Fruit fly (Drosophila melanogaster) whole organism, embryonic: Measurements from ENCODE around the gene CG31265.

Experiments
- Blimp-1 ChIP-seq: fragments of 200-800 bp; sonication (Bioruptor generic); optimal IDR thresholded peaks from 3 replicates; lab custom pipeline; 2018; ENCODE audit warnings: missing biosample characterization, missing genetic modification characterization, mild to moderate bottlenecking, moderate library complexity, missing genetic modification reagents
- CG10267 ChIP-seq: fragments of 200-800 bp; sonication (Bioruptor generic); optimal IDR thresholded peaks from 2 replicates; lab custom pipeline; 2018; ENCODE audit warnings: missing biosample characterization, mild to moderate bottlenecking, missing genetic modification characterization, moderate library complexity
- CG10979 ChIP-seq: fragments of 200-800 bp; sonication (Bioruptor generic); optimal IDR thresholded peaks from 2 replicates; lab custom pipeline; 2018; ENCODE audit warnings: missing biosample characterization, mild to moderate bottlenecking, missing genetic modification characterization, moderate library complexity
- CG11504 ChIP-seq: fragments of 200-800 bp; sonication (Bioruptor generic); optimal IDR thresholded peaks from 3 replicates; lab custom pipeline; 2019; ENCODE audit warnings: missing biosample characterization, mild to moderate bottlenecking, missing genetic modification characterization, moderate library complexity
- CG13424 ChIP-seq: fragments of 200-800 bp; sonication (Bioruptor generic); optimal IDR thresholded peaks from 2 replicates; lab custom pipeline; 2019; ENCODE audit warnings: missing biosample characterization, mild to moderate bottlenecking, missing genetic modification characterization, moderate library complexity
- CG13894 ChIP-seq: fragments of 200-800 bp; sonication (Bioruptor generic); optimal IDR thresholded peaks from 3 replicates; lab custom pipeline; 2018; ENCODE audit warnings: missing biosample characterization, mild to moderate bottlenecking, missing genetic modification characterization, moderate library complexity
- CG15269 ChIP-seq: fragments of 200-800 bp; sonication (Bioruptor generic); optimal IDR thresholded peaks from 2 replicates; lab custom pipeline; 2018; ENCODE audit warnings: missing biosample characterization, mild to moderate bottlenecking, missing genetic modification characterization, moderate library complexity
- CG17186 ChIP-seq: fragments of 200-800 bp; sonication (Bioruptor generic); optimal IDR thresholded peaks from 3 replicates; lab custom pipeline; 2017; ENCODE audit warnings: missing biosample characterization, missing genetic modification reagents, missing genetic modification characterization
- CG17361 ChIP-seq: fragments of 200-800 bp; sonication (Bioruptor generic); IDR thresholded peaks from 3 replicates; pipeline ENCODE4 v1.3.6; 2022; ENCODE audit warnings: missing biosample characterization, missing genetic modification characterization
- CG17829 ChIP-seq: fragments of 200-800 bp; optimal IDR thresholded peaks from 2 replicates; lab custom pipeline; 2019; ENCODE audit warnings: missing biosample characterization, mild to moderate bottlenecking, missing genetic modification characterization, moderate library complexity
- CG18011 ChIP-seq: fragments of 200-800 bp; sonication (Bioruptor generic); optimal IDR thresholded peaks from 2 replicates; lab custom pipeline; 2017; ENCODE audit warnings: missing biosample characterization, missing genetic modification characterization, mild to moderate bottlenecking, moderate library complexity, missing genotype
- CG18262 ChIP-seq: fragments of 200-800 bp; optimal IDR thresholded peaks from 3 replicates; lab custom pipeline; 2019; ENCODE audit warnings: missing biosample characterization, mild to moderate bottlenecking, missing genetic modification characterization, moderate library complexity
- CG2712 ChIP-seq: fragments of 200-800 bp; optimal IDR thresholded peaks from 3 replicates; lab custom pipeline; 2019; ENCODE audit warnings: missing biosample characterization, mild to moderate bottlenecking, missing genetic modification characterization, moderate library complexity
- CG30403 ChIP-seq: fragments of 200-800 bp; sonication (Bioruptor generic); optimal IDR thresholded peaks from 3 replicates; lab custom pipeline; 2016; ENCODE audit warnings: missing biosample characterization, missing genetic modification characterization
- CG31224 ChIP-seq: fragments of 200-800 bp; sonication (Bioruptor generic); IDR thresholded peaks from 2 replicates; pipeline ENCODE4 v1.3.6; 2022; ENCODE audit warnings: missing biosample characterization, missing genetic modification characterization
- CG31441 ChIP-seq: fragments of 200-800 bp; sonication (Bioruptor generic); IDR thresholded peaks from 2 replicates; pipeline ENCODE4 v1.3.6; 2022; ENCODE audit warnings: missing biosample characterization, missing genetic modification characterization
- CG34376 ChIP-seq: fragments of 200-800 bp; sonication (Bioruptor generic); optimal IDR thresholded peaks from 2 replicates; lab custom pipeline; 2018; ENCODE audit warnings: missing biosample characterization, mild to moderate bottlenecking, missing genetic modification characterization
- CG4730 ChIP-seq: fragments of 200-800 bp; sonication (Bioruptor generic); IDR thresholded peaks from 2 replicates; pipeline ENCODE4 v1.3.6; 2022; ENCODE audit warnings: missing biosample characterization, missing genetic modification characterization
- CG5245 ChIP-seq: fragments of 200-800 bp; sonication (Bioruptor generic); optimal IDR thresholded peaks from 3 replicates; lab custom pipeline; 2016; ENCODE audit warnings: missing biosample characterization, missing genetic modification characterization
- CG6254 ChIP-seq: fragments of 200-800 bp; sonication (Bioruptor generic); optimal IDR thresholded peaks from 3 replicates; lab custom pipeline; 2017; ENCODE audit warnings: mild to moderate bottlenecking, missing biosample characterization, missing genetic modification reagents, missing genetic modification characterization
- CG9215 ChIP-seq: fragments of 200-800 bp; sonication (Bioruptor generic); IDR thresholded peaks from 2 replicates; pipeline ENCODE4 v1.3.6; 2022; ENCODE audit warnings: missing biosample characterization, missing genetic modification characterization
- CG9437 ChIP-seq: fragments of 200-800 bp; sonication (Bioruptor generic); optimal IDR thresholded peaks from 2 replicates; lab custom pipeline; 2018; ENCODE audit warnings: missing biosample characterization, mild to moderate bottlenecking, missing genetic modification characterization
- CkIIα-i1 ChIP-seq: fragments of 200-800 bp; sonication (Bioruptor generic); IDR thresholded peaks from 2 replicates; pipeline ENCODE4 v1.3.6; 2022; ENCODE audit warnings: missing biosample characterization, missing genetic modification characterization
- CoRest ChIP-seq: fragments of 200-800 bp; sonication (Bioruptor generic); optimal IDR thresholded peaks from 3 replicates; lab custom pipeline; 2018; ENCODE audit warnings: missing biosample characterization, mild to moderate bottlenecking, missing genetic modification characterization, moderate library complexity
- Drgx ChIP-seq: fragments of 200-800 bp; sonication (Bioruptor generic); IDR thresholded peaks from 2 replicates; pipeline ENCODE4 v1.3.6; 2022; ENCODE audit warnings: missing biosample characterization, missing genetic modification characterization
- Ets97D ChIP-seq: fragments of 200-800 bp; sonication (Bioruptor generic); optimal IDR thresholded peaks from 3 replicates; lab custom pipeline; 2016; ENCODE audit warnings: missing biosample characterization, missing genetic modification characterization
- Fer1 ChIP-seq: fragments of 200-800 bp; sonication (Bioruptor generic); optimal IDR thresholded peaks from 2 replicates; lab custom pipeline; 2017; ENCODE audit warnings: missing biosample characterization, mild to moderate bottlenecking, missing genetic modification characterization
- Hmr ChIP-seq: fragments of 200-800 bp; sonication (Bioruptor generic); optimal IDR thresholded peaks from 3 replicates; lab custom pipeline; 2017; ENCODE audit warnings: mild to moderate bottlenecking, missing biosample characterization, missing genetic modification reagents, missing genetic modification characterization
- MBD-R2 ChIP-seq: fragments of 200-800 bp; sonication (Bioruptor generic); IDR thresholded peaks from 2 replicates; pipeline ENCODE4 v1.3.6; 2022; ENCODE audit warnings: missing biosample characterization, missing genetic modification characterization
- Nf-YB ChIP-seq: fragments of 200-800 bp; sonication (Bioruptor generic); optimal IDR thresholded peaks from 3 replicates; lab custom pipeline; 2019; ENCODE audit warnings: missing biosample characterization, mild to moderate bottlenecking, missing genetic modification characterization, moderate library complexity
- Ravus ChIP-seq: fragments of 200-800 bp; sonication (Bioruptor generic); IDR thresholded peaks from 2 replicates; pipeline ENCODE4 v1.3.6; 2022; ENCODE audit warnings: missing biosample characterization, missing genetic modification characterization
- Usf ChIP-seq: fragments of 200-800 bp; sonication (Bioruptor generic); optimal IDR thresholded peaks from 2 replicates; lab custom pipeline; 2017; ENCODE audit warnings: missing genotype, missing biosample characterization, missing genetic modification characterization
- az2 ChIP-seq: fragments of 200-800 bp; sonication (Bioruptor generic); optimal IDR thresholded peaks from 3 replicates; lab custom pipeline; 2016; ENCODE audit warnings: missing biosample characterization, missing genetic modification characterization
- crc ChIP-seq: fragments of 200-800 bp; sonication (Bioruptor generic); optimal IDR thresholded peaks from 2 replicates; lab custom pipeline; 2016; ENCODE audit warnings: missing biosample characterization, missing genetic modification characterization
- dmrt11E ChIP-seq: fragments of 200-800 bp; sonication (Bioruptor generic); optimal IDR thresholded peaks from 3 replicates; lab custom pipeline; 2018; ENCODE audit warnings: missing biosample characterization, mild to moderate bottlenecking, missing genetic modification characterization, moderate library complexity
- fd102C ChIP-seq: fragments of 200-800 bp; sonication (Bioruptor generic); optimal IDR thresholded peaks from 2 replicates; lab custom pipeline; 2018; ENCODE audit warnings: missing biosample characterization, mild to moderate bottlenecking, missing genetic modification characterization, moderate library complexity
- gem ChIP-seq: fragments of 200-800 bp; sonication (Bioruptor generic); optimal IDR thresholded peaks from 2 replicates; lab custom pipeline; 2019; ENCODE audit warnings: missing biosample characterization, mild to moderate bottlenecking, missing genetic modification characterization, moderate library complexity
- hbn ChIP-seq: fragments of 200-800 bp; sonication (Bioruptor generic); IDR thresholded peaks from 2 replicates; pipeline ENCODE4 v1.3.6; 2022; ENCODE audit warnings: missing biosample characterization, missing genetic modification characterization; ENCODE audit not compliant: partially characterized antibody
- hth ChIP-seq: fragments of >200 bp; optimal IDR thresholded peaks from 2 replicates; lab custom pipeline; 2017; ENCODE audit warnings: inconsistent platforms
- lola ChIP-seq, 3 experiments: fragments of >200 bp in 2 of 3; fragments of 200-800 bp in 1 of 3; sonication (Bioruptor generic) in 1 of 3; optimal IDR thresholded peaks; 2 replicates each; lab custom pipeline; 2017 to 2019; ENCODE audit warnings: missing biosample characterization in 3 of 3, missing genetic modification characterization in 3 of 3, mild to moderate bottlenecking in 1 of 3, moderate library complexity in 1 of 3
- nerfin-1 ChIP-seq: fragments of 200-800 bp; sonication (Bioruptor generic); optimal IDR thresholded peaks from 3 replicates; lab custom pipeline; 2019; ENCODE audit warnings: missing biosample characterization, mild to moderate bottlenecking, missing genetic modification characterization, moderate library complexity
- nerfin-2 ChIP-seq: fragments of 200-800 bp; sonication (Bioruptor generic); IDR thresholded peaks from 2 replicates; pipeline ENCODE4 v1.3.6; 2022; ENCODE audit warnings: missing biosample characterization, missing genetic modification characterization; ENCODE audit not compliant: partially characterized antibody
- nmo ChIP-seq: fragments of 200-800 bp; sonication (Bioruptor generic); optimal IDR thresholded peaks from 2 replicates; lab custom pipeline; 2018; ENCODE audit warnings: missing biosample characterization, mild to moderate bottlenecking, missing genetic modification characterization, moderate library complexity
- phol ChIP-seq: fragments of 200-800 bp; sonication (Bioruptor generic); optimal IDR thresholded peaks from 3 replicates; lab custom pipeline; 2018; ENCODE audit warnings: missing biosample characterization, mild to moderate bottlenecking, missing genetic modification characterization, moderate library complexity
- pros ChIP-seq: fragments of 200-800 bp; sonication (Bioruptor generic); optimal IDR thresholded peaks from 3 replicates; lab custom pipeline; 2019; ENCODE audit warnings: missing biosample characterization, mild to moderate bottlenecking, missing genetic modification characterization, moderate library complexity
- row ChIP-seq: fragments of 200-800 bp; sonication (Bioruptor generic); IDR thresholded peaks from 3 replicates; pipeline ENCODE4 v1.3.6; 2022; ENCODE audit warnings: missing biosample characterization, missing genetic modification characterization
- sc ChIP-seq, 3 experiments: fragments of >200 bp in 2 of 3; fragments of 200-800 bp in 1 of 3; sonication (Bioruptor generic) in 1 of 3; optimal IDR thresholded peaks; 2 replicates in 2 of 3; 3 replicates in 1 of 3; lab custom pipeline; 2017; ENCODE audit warnings: mild to moderate bottlenecking in 1 of 3, missing biosample characterization in 1 of 3, missing genetic modification characterization in 1 of 3, missing genetic modification reagents in 1 of 3
- ttk ChIP-seq: fragments of 200-800 bp; sonication (Bioruptor generic); IDR thresholded peaks from 2 replicates; pipeline ENCODE4 v2.1.2; 2022; ENCODE audit warnings: missing biosample characterization, missing genetic modification characterization

Gene CG31265

DNA sequence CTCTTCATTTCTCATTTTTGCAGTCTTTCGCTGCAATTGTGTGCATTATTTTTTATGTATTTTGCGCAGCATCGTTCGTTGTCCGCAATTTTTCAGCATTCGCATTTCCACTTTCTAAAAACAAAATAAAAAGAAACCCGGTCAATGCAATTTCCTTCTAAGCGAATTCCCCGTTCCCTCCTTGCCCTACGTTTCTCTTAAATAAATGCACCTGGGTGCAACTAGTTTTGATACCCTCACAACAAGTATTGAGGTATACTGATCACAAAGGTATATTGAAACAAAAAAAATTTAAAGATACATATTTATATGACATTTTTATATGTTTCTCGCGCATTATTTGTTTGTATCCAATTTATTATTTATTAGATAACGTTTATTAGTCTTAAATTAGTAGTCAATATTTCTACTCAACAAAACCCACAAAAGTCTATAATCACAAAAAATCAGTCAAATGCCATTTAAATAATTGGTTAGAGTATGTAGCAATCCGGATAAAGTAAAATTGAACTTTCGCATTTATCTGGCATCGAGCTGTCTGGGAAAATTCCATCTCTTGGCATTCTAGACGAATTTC lies 46.6 kb upstream of the CG31265 start (continued):
- TF ChIP-seq hbn (GFP tag; lab: Robert Waterston, UW) (no peak), Drgx (peak; percentile 84), crc (GFP tag; lab: Kevin White, UChicago) (no peak), CG9215 (GFP tag; lab: Robert Waterston, UW) (no peak), Ravus (no peak), Blimp-1 (GFP tag; lab: Kevin White, UChicago) (peak; percentile 61), nerfin-2 (GFP tag; lab: Robert Waterston, UW) (no peak), dmrt11E (tag; lab: Kevin White, UChicago) (peak; percentile 32), CG11504 (tag; lab: Kevin White, UChicago) (peak; percentile 54), Hmr (GFP tag; lab: Kevin White, UChicago) (no peak), CG31224 (no peak), Usf (GFP tag; lab: Kevin White, UChicago) (no peak), row (0 out of 3 replicates have a peak, but pooled peaks have one; percentile 11), CG13424 (tag; lab: Kevin White, UChicago) (peak; percentile 42), phol (tag; lab: Kevin White, UChicago) (peak; percentile 34), CG2712 (tag; lab: Kevin White, UChicago) (peak; percentile 57), CG4730 (GFP tag; lab: Robert Waterston, UW) (no peak), CG10979 (tag; lab: Kevin White, UChicago) (peak; percentile 38), lola (GFP tag; optimal IDR thresholded peaks at IDR 0.05; lab: Kevin White, UChicago) (peak in 1 of 3 experiments; percentile 35), sc (optimal IDR thresholded peaks at IDR 0.05; lab: Kevin White, UChicago) (no peak), sc (GFP tag; optimal IDR thresholded peaks at IDR 0.05; lab: Kevin White, UChicago) (peak; percentile 6), CG18262 (peak; percentile 52), az2 (GFP tag; lab: Kevin White, UChicago) (peak; percentile 6), CG18011 (GFP tag; lab: Kevin White, UChicago) (no peak), nerfin-1 (tag; lab: Kevin White, UChicago) (peak; percentile 4), pros (GFP tag; lab: Kevin White, UChicago) (no peak), Fer1 (GFP tag; lab: Kevin White, UChicago) (no peak), CG30403 (GFP tag; lab: Kevin White, UChicago) (peak; percentile 3), gem (peak; percentile 64), CG17829 (tag; lab: Kevin White, UChicago) (peak; percentile 40), CG9437 (GFP tag; lab: Kevin White, UChicago) (peak; percentile 9), nmo (GFP tag; lab: Kevin White, UChicago) (peak; percentile 53), CkIIα-i1 (GFP tag; lab: Robert Waterston, UW) (no peak), CG6254 (GFP tag; lab: Kevin White, UChicago) (peak; percentile 9), CG10267 (peak; percentile 25), MBD-R2 (GFP tag; lab: Robert Waterston, UW) (no peak), fd102C (GFP tag; lab: Kevin White, UChicago) (no peak), Nf-YB (GFP tag; lab: Kevin White, UChicago) (no peak), CG15269 (tag; lab: Kevin White, UChicago) (no peak), CG17361 (GFP tag; lab: Robert Waterston, UW) (peak; percentile 30; the same call in 1 of the 3 replicates), ttk (GFP tag; lab: Robert Waterston, UW) (no peak), CG13894 (no peak), CoRest (tag; lab: Kevin White, UChicago) (peak; percentile 30), CG34376 (GFP tag; lab: Kevin White, UChicago) (no peak), Ets97D (GFP tag; lab: Kevin White, UChicago) (no peak), CG31441 (peak; percentile 54; the same call in 1 of the 2 replicates), CG5245 (GFP tag; lab: Kevin White, UChicago) (no peak), CG17186 (no peak), hth (lab: Kevin White, UChicago) (no peak)
